Fruit fly (Drosophila melanogaster): ENCODE data around the gene Trmt61.

The Trmt61 gene

dm6 chr3R:26021195-26021914 lies 37.9 kb upstream of the Trmt61 start (continued):
- peak; percentile 97 for TF ChIP-seq CG14710 (tag; optimal IDR thresholded peaks at IDR 0.05)
- TF ChIP-seq CG6765 (GFP tag; optimal IDR thresholded peaks at IDR 0.05) = peak; percentile 87
- TF ChIP-seq nau (GFP tag; optimal IDR thresholded peaks at IDR 0.05) = peak; percentile 92
- no peak for TF ChIP-seq h (optimal IDR thresholded peaks at IDR 0.05)
- TF ChIP-seq chn (GFP tag; optimal IDR thresholded peaks at IDR 0.05) = peak; percentile 70
- TF ChIP-seq onecut (GFP tag; IDR thresholded peaks at IDR 0.05) = peak; percentile 74
- TF ChIP-seq CG15601 (tag; optimal IDR thresholded peaks at IDR 0.05) = peak; percentile 92
- TF ChIP-seq CG13296 (GFP tag; optimal IDR thresholded peaks at IDR 0.05) = peak; percentile 88
- peak; percentile 66 for TF ChIP-seq Ets65A (GFP tag)
- TF ChIP-seq zfh2 (GFP tag; optimal IDR thresholded peaks at IDR 0.05) = peak; percentile 51
- TF ChIP-seq CG8924 (tag; optimal IDR thresholded peaks at IDR 0.05) = peak; percentile 96
- no peak for TF ChIP-seq mirr (GFP tag; optimal IDR thresholded peaks at IDR 0.05)
- TF ChIP-seq zen2 (GFP tag; IDR thresholded peaks at IDR 0.05; ENCODE audit: partially characterized antibody) = no peak
- TF ChIP-seq Atf3 (GFP tag; optimal IDR thresholded peaks at IDR 0.05) = peak; percentile 73
- no peak; the same call in 1 of the 2 replicates for TF ChIP-seq sob (GFP tag; IDR thresholded peaks at IDR 0.05)
- TF ChIP-seq tap (tag; optimal IDR thresholded peaks at IDR 0.05) = peak; percentile 83
- TF ChIP-seq dmrt11E (tag; optimal IDR thresholded peaks at IDR 0.05) = peak; percentile 99
- no peak for TF ChIP-seq pzg (GFP tag; optimal IDR thresholded peaks at IDR 0.05)
- TF ChIP-seq salm (tag; optimal IDR thresholded peaks at IDR 0.05) = peak; percentile 88
- peak; percentile 58 for TF ChIP-seq Sry-β (GFP tag; optimal IDR thresholded peaks at IDR 0.05)
- TF ChIP-seq Camta (GFP tag; optimal IDR thresholded peaks at IDR 0.05) = peak; percentile 94
- TF ChIP-seq jigr1 (GFP tag; IDR thresholded peaks at IDR 0.05) = peak; percentile 61; the same call in 2 of the 3 replicates
- TF ChIP-seq crol (GFP tag; IDR thresholded peaks at IDR 0.05) = peak; percentile 54
- no peak for TF ChIP-seq Tbp (GFP tag; optimal IDR thresholded peaks at IDR 0.05)
- TF ChIP-seq Dek (tag; optimal IDR thresholded peaks at IDR 0.05) = peak; percentile 86
- peak; percentile 77; the same call in 2 of the 3 replicates for TF ChIP-seq CG11560 (tag; IDR thresholded peaks at IDR 0.05)
- TF ChIP-seq nerfin-1 (tag; optimal IDR thresholded peaks at IDR 0.05) = peak; percentile 95
- peak; percentile 98 for TF ChIP-seq CG12769 (tag; optimal IDR thresholded peaks at IDR 0.05)
- TF ChIP-seq CG6654 (GFP tag; optimal IDR thresholded peaks at IDR 0.05) = peak; percentile 89
- TF ChIP-seq CG10366 (GFP tag; IDR thresholded peaks at IDR 0.05) = peak; percentile 70
- TF ChIP-seq CG15696 (tag; optimal IDR thresholded peaks at IDR 0.05) = peak; percentile 96
- TF ChIP-seq vvl (GFP tag; IDR thresholded peaks at IDR 0.05) = peak; percentile 74
- peak; percentile 50 for TF ChIP-seq eyg (GFP tag; optimal IDR thresholded peaks at IDR 0.05)
- peak; percentile 79 for TF ChIP-seq CG32772 (GFP tag; IDR thresholded peaks at IDR 0.05)
- TF ChIP-seq psq (GFP tag; optimal IDR thresholded peaks at IDR 0.05) = peak; percentile 75
- peak; percentile 93 for TF ChIP-seq CG10267 (tag; optimal IDR thresholded peaks at IDR 0.05)
- TF ChIP-seq knrl (GFP tag; IDR thresholded peaks at IDR 0.05; ENCODE audit: partially characterized antibody) = no peak
- peak; percentile 78 for TF ChIP-seq dm (GFP tag; optimal IDR thresholded peaks at IDR 0.05)
- TF ChIP-seq CG3995 (GFP tag; optimal IDR thresholded peaks at IDR 0.05) = peak; percentile 59
- TF ChIP-seq CG2678 (tag; optimal IDR thresholded peaks at IDR 0.05) = peak; percentile 98
- peak; percentile 71; the same call in 2 of the 3 replicates for TF ChIP-seq CG3726 (GFP tag; IDR thresholded peaks at IDR 0.05)
- TF ChIP-seq fd102C (GFP tag; optimal IDR thresholded peaks at IDR 0.05) = peak; percentile 60
- TF ChIP-seq Atf-2 (GFP tag; optimal IDR thresholded peaks at IDR 0.05) = peak; percentile 95
- no peak for TF ChIP-seq lov (optimal IDR thresholded peaks at IDR 0.05)
- TF ChIP-seq lov (GFP tag; IDR thresholded peaks at IDR 0.05) = 0 out of 3 replicates have a peak, but pooled peaks have one; percentile 38
- TF ChIP-seq eve (GFP tag; optimal IDR thresholded peaks at IDR 0.05) = no peak
- no peak for TF ChIP-seq chm (GFP tag; IDR thresholded peaks at IDR 0.05)
- TF ChIP-seq Fer1 (GFP tag; optimal IDR thresholded peaks at IDR 0.05) = peak; percentile 86
- peak; percentile 84 for TF ChIP-seq Rfx (GFP tag; IDR thresholded peaks at IDR 0.05)
- TF ChIP-seq CG10431 (GFP tag; optimal IDR thresholded peaks at IDR 0.05) = peak; percentile 85
